Fruit fly (Drosophila melanogaster) whole organism, wandering third instar larva: ENCODE data around the gene spel1.

Experiments
- OdsH ChIP-seq: fragments of 200-800 bp; sonication (Bioruptor generic); optimal IDR thresholded peaks from 2 replicates; lab custom pipeline; 2016; ENCODE audit warnings: missing biosample characterization, mild to moderate bottlenecking, missing genetic modification characterization
- ey ChIP-seq: fragments of 200-800 bp; sonication (Bioruptor generic); optimal IDR thresholded peaks from 2 replicates; lab custom pipeline; 2016; ENCODE audit warnings: missing biosample characterization, missing genetic modification characterization
- fru ChIP-seq: fragments of 200-800 bp; sonication (Bioruptor generic); optimal IDR thresholded peaks from 3 replicates; lab custom pipeline; 2016; ENCODE audit warnings: missing biosample characterization, mild to moderate bottlenecking, missing genetic modification characterization
- lola ChIP-seq: fragments of >200 bp; optimal IDR thresholded peaks from 2 replicates; lab custom pipeline; 2017; ENCODE audit warnings: missing biosample characterization, missing genetic modification characterization

DNA sequence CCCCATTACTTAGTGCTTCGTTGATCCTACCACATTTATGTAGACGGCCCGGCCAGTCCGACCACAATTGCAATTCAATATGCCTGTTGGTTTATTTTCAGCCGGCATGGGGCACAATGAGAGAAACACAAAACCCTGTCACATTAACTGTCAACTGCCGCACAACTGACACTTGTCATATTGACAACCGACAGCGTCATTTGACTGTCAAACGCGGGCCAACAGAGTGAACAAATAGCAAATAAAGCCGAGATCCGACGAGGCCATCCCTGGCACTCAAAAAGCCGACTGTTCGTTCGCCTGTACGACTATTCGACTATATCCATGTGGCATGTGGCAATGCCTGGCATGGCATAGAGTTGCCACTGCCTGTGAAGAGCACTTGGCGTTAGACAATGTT lies 36.1 kb downstream of the spel1 start:
- TF ChIP-seq fru (no peak), lola (GFP tag; lab: Kevin White, UChicago) (no peak), ey (GFP tag; lab: Kevin White, UChicago) (no peak), OdsH (GFP tag; lab: Kevin White, UChicago) (no peak)
